Fruit fly (Drosophila melanogaster): ENCODE results near the gene CG15864.

The CG15864 gene

dm6 chr3R:8269740-8270139 lies 21.5 kb downstream of the CG15864 start, which contains the start of gene CG9630 (continued):
- TF ChIP-seq CG10565 (GFP tag; optimal IDR thresholded peaks at IDR 0.05) (no peak), CG11093 (GFP tag; IDR thresholded peaks at IDR 0.05) (no peak), CG6854 (GFP tag; optimal IDR thresholded peaks at IDR 0.05) (no peak), Fer3 (tag; optimal IDR thresholded peaks at IDR 0.05) (no peak), chif (GFP tag; optimal IDR thresholded peaks at IDR 0.05) (no peak), CG12769 (tag; optimal IDR thresholded peaks at IDR 0.05) (no peak), Kr (GFP tag; optimal IDR thresholded peaks at IDR 0.05) (no peak), CG13775 (GFP tag; optimal IDR thresholded peaks at IDR 0.05) (no peak), CG7928 (GFP tag; optimal IDR thresholded peaks at IDR 0.05) (peak; percentile 13), br (optimal IDR thresholded peaks at IDR 0.05) (no peak), Neu2 (GFP tag; optimal IDR thresholded peaks at IDR 0.05; ENCODE audit: borderline replicate concordance) (no peak), Jarid2 (GFP tag; optimal IDR thresholded peaks at IDR 0.05) (no peak), CG1529 (GFP tag; optimal IDR thresholded peaks at IDR 0.05) (no peak), gro (GFP tag; optimal IDR thresholded peaks at IDR 0.05) (no peak), Dll (GFP tag; IDR thresholded peaks at IDR 0.05; ENCODE audit: partially characterized antibody) (peak; percentile 70), al (GFP tag; IDR thresholded peaks at IDR 0.05) (no peak), wdn (GFP tag; IDR thresholded peaks at IDR 0.05) (no peak), CG10431 (GFP tag; optimal IDR thresholded peaks at IDR 0.05) (no peak), eyg (GFP tag; optimal IDR thresholded peaks at IDR 0.05) (no peak), CG8924 (tag; optimal IDR thresholded peaks at IDR 0.05) (no peak), CG1233 (GFP tag; optimal IDR thresholded peaks at IDR 0.05) (no peak), CG7839 (tag; optimal IDR thresholded peaks at IDR 0.05) (no peak), jigr1 (GFP tag; IDR thresholded peaks at IDR 0.05) (no peak), ATbp (GFP tag; optimal IDR thresholded peaks at IDR 0.05) (no peak), Meics (GFP tag; optimal IDR thresholded peaks at IDR 0.05) (no peak), zen (tag; optimal IDR thresholded peaks at IDR 0.05) (peak; percentile 18), pum (GFP tag; optimal IDR thresholded peaks at IDR 0.05) (no peak), Atf6 (GFP tag; IDR thresholded peaks at IDR 0.05) (no peak), otp (GFP tag; IDR thresholded peaks at IDR 0.05) (no peak), cas (GFP tag; IDR thresholded peaks at IDR 0.05) (no peak), slp2 (GFP tag; optimal IDR thresholded peaks at IDR 0.05) (no peak), Hr51 (GFP tag; optimal IDR thresholded peaks at IDR 0.05) (no peak), Adf1 (GFP tag; IDR thresholded peaks at IDR 0.05) (0 out of 2 replicates have a peak, but pooled peaks have one; percentile 16), CG8944 (GFP tag; optimal IDR thresholded peaks at IDR 0.05) (no peak), Hmx (GFP tag; optimal IDR thresholded peaks at IDR 0.05) (no peak), CG7987 (GFP tag; optimal IDR thresholded peaks at IDR 0.05) (peak; percentile 47), CG15601 (tag; optimal IDR thresholded peaks at IDR 0.05) (no peak), CG9876 (GFP tag; optimal IDR thresholded peaks at IDR 0.05) (no peak), CG9932 (GFP tag; IDR thresholded peaks at IDR 0.05) (no peak), ro (GFP tag; IDR thresholded peaks at IDR 0.05) (no peak), sob (GFP tag; IDR thresholded peaks at IDR 0.05) (no peak), E2f1 (GFP tag; IDR thresholded peaks at IDR 0.05) (no peak), CHES-1-like (GFP tag; optimal IDR thresholded peaks at IDR 0.05) (peak; percentile 36), HmgZ (tag; optimal IDR thresholded peaks at IDR 0.05) (peak; percentile 73), CG16779 (GFP tag; IDR thresholded peaks at IDR 0.05) (no peak), sisA (GFP tag; IDR thresholded peaks at IDR 0.05) (no peak), wor (GFP tag; IDR thresholded peaks at IDR 0.05) (no peak), toy (GFP tag; IDR thresholded peaks at IDR 0.05) (no peak), CG10543 (GFP tag; optimal IDR thresholded peaks at IDR 0.05) (no peak), ind (GFP tag; optimal IDR thresholded peaks at IDR 0.05) (no peak), Chrac-16 (GFP tag; optimal IDR thresholded peaks at IDR 0.05) (no peak), CG4404 (GFP tag; IDR thresholded peaks at IDR 0.05) (no peak), MTF-1 (GFP tag; optimal IDR thresholded peaks at IDR 0.05; ENCODE audit: borderline replicate concordance) (no peak)
